Worm (Caenorhabditis elegans) whole organism, late embryonic: ENCODE data around the gene snf-12.

Source experiments
- C08G9.2 ChIP-seq: sonication (generic microtip); optimal IDR thresholded peaks from 2 replicates; lab custom pipeline; 2016; ENCODE audit warnings: mild to moderate bottlenecking, missing genetic modification characterization, moderate library complexity, missing compliant biosample characterization
- F13H6.1 ChIP-seq: sonication (generic microtip); optimal IDR thresholded peaks from 2 replicates; lab custom pipeline; 2016; ENCODE audit warnings: missing genetic modification characterization, missing compliant biosample characterization
- K02D7.2 ChIP-seq: sonication (generic microtip); optimal IDR thresholded peaks from 2 replicates; lab custom pipeline; 2017; ENCODE audit warnings: mild to moderate bottlenecking, missing genetic modification characterization, missing compliant biosample characterization
- T23F11.4 ChIP-seq: fragments of 200-800 bp; sonication (Bioruptor generic); optimal IDR thresholded peaks from 2 replicates; lab custom pipeline; 2018; ENCODE audit warnings: mild to moderate bottlenecking, missing genetic modification characterization, missing compliant biosample characterization
- ahr-1 ChIP-seq: sonication (generic microtip); optimal IDR thresholded peaks from 2 replicates; lab custom pipeline; 2016; ENCODE audit warnings: missing genetic modification characterization, missing compliant biosample characterization
- ama-1 ChIP-seq: fragments of 150-350 bp; optimal IDR thresholded peaks from 2 replicates; lab custom pipeline; 2014
- ceh-14 ChIP-seq: sonication (generic microtip); optimal IDR thresholded peaks from 2 replicates; lab custom pipeline; 2016; ENCODE audit warnings: missing genotype, missing genetic modification characterization, missing compliant biosample characterization
- ceh-19 ChIP-seq: fragments of 200-800 bp; sonication (Bioruptor generic); optimal IDR thresholded peaks from 2 replicates; lab custom pipeline; 2018; ENCODE audit warnings: mild to moderate bottlenecking, missing genetic modification characterization, missing compliant biosample characterization
- ceh-31 ChIP-seq: sonication (generic microtip); optimal IDR thresholded peaks from 2 replicates; lab custom pipeline; 2016; ENCODE audit warnings: missing genetic modification characterization, missing compliant biosample characterization
- ceh-34 ChIP-seq: sonication (generic microtip); optimal IDR thresholded peaks from 2 replicates; lab custom pipeline; 2016; ENCODE audit warnings: mild to moderate bottlenecking, missing genetic modification characterization, missing compliant biosample characterization
- ceh-45 ChIP-seq: fragments of 200-800 bp; sonication (Bioruptor generic); IDR thresholded peaks from 2 replicates; pipeline ENCODE4 v1.3.6; 2022; ENCODE audit warnings: missing genetic modification reagents, missing genetic modification characterization, missing compliant biosample characterization
- ceh-6 ChIP-seq: fragments of 200-800 bp; sonication (Bioruptor generic); optimal IDR thresholded peaks from 2 replicates; lab custom pipeline; 2018; ENCODE audit warnings: mild to moderate bottlenecking, missing genetic modification characterization, missing compliant biosample characterization
- che-1 ChIP-seq: sonication (generic microtip); optimal IDR thresholded peaks from 2 replicates; lab custom pipeline; 2016; ENCODE audit warnings: mild to moderate bottlenecking, missing genetic modification characterization, missing compliant biosample characterization
- dve-1 ChIP-seq: sonication (generic microtip); optimal IDR thresholded peaks from 2 replicates; lab custom pipeline; 2017; ENCODE audit warnings: antibody characterized with exemption, mild to moderate bottlenecking, missing genetic modification characterization, missing compliant biosample characterization
- elt-2 ChIP-seq: sonication (generic microtip); optimal IDR thresholded peaks from 2 replicates; lab custom pipeline; 2016; ENCODE audit warnings: missing genetic modification reagents, missing genetic modification characterization, missing compliant biosample characterization
- elt-4 ChIP-seq: sonication (generic microtip); optimal IDR thresholded peaks from 2 replicates; lab custom pipeline; 2016; ENCODE audit warnings: missing genetic modification characterization, missing compliant biosample characterization
- ets-4 ChIP-seq: sonication (generic microtip); optimal IDR thresholded peaks from 2 replicates; lab custom pipeline; 2016; ENCODE audit warnings: missing genetic modification characterization, missing compliant biosample characterization
- eyg-1 ChIP-seq: sonication (generic microtip); optimal IDR thresholded peaks from 2 replicates; lab custom pipeline; 2016; ENCODE audit warnings: missing genotype, missing genetic modification characterization, missing compliant biosample characterization
- fkh-10 ChIP-seq: fragments of 150-350 bp; optimal IDR thresholded peaks from 2 replicates; lab custom pipeline; 2014; ENCODE audit warnings: missing biosample characterization, missing genetic modification reagents, missing genetic modification characterization
- fkh-6 ChIP-seq: sonication (generic microtip); optimal IDR thresholded peaks from 2 replicates; lab custom pipeline; 2016; ENCODE audit warnings: missing genetic modification characterization, missing compliant biosample characterization
- gmeb-2 ChIP-seq: sonication (generic microtip); optimal IDR thresholded peaks from 2 replicates; lab custom pipeline; 2016; ENCODE audit warnings: missing genetic modification characterization, inconsistent platforms, missing compliant biosample characterization
- hlh-15 ChIP-seq: sonication (generic microtip); optimal IDR thresholded peaks from 2 replicates; lab custom pipeline; 2016; ENCODE audit warnings: missing genetic modification characterization, missing compliant biosample characterization
- hlh-30 ChIP-seq: sonication (generic microtip); optimal IDR thresholded peaks from 2 replicates; lab custom pipeline; 2017; ENCODE audit warnings: antibody characterized with exemption, missing genetic modification characterization, missing compliant biosample characterization; ENCODE audit not compliant: insufficient read depth
- lin-11 ChIP-seq: fragments of 200-800 bp; sonication (Bioruptor generic); optimal IDR thresholded peaks from 2 replicates; lab custom pipeline; 2018; ENCODE audit warnings: mild to moderate bottlenecking, missing genetic modification characterization, missing compliant biosample characterization
- mec-3 ChIP-seq: sonication (generic microtip); optimal IDR thresholded peaks from 2 replicates; lab custom pipeline; 2016; ENCODE audit warnings: borderline replicate concordance, missing genetic modification characterization, missing compliant biosample characterization
- odd-2 ChIP-seq: sonication (generic microtip); optimal IDR thresholded peaks from 2 replicates; lab custom pipeline; 2017; ENCODE audit warnings: antibody characterized with exemption, mild to moderate bottlenecking, missing genetic modification characterization, missing compliant biosample characterization
- pag-3 ChIP-seq: sonication (generic microtip); optimal IDR thresholded peaks from 2 replicates; lab custom pipeline; 2016; ENCODE audit warnings: missing compliant biosample characterization, missing genetic modification characterization, borderline replicate concordance
- pha-2 ChIP-seq: sonication (generic microtip); optimal IDR thresholded peaks from 2 replicates; lab custom pipeline; 2017; ENCODE audit warnings: mild to moderate bottlenecking, missing genetic modification characterization, missing compliant biosample characterization
- pha-4 ChIP-seq: fragments of 150-350 bp; optimal IDR thresholded peaks from 2 replicates; lab custom pipeline; 2018; ENCODE audit warnings: missing biosample characterization, missing genetic modification reagents, missing genetic modification characterization
- pqm-1 ChIP-seq: sonication (generic microtip); optimal IDR thresholded peaks from 2 replicates; lab custom pipeline; 2016; ENCODE audit warnings: missing genetic modification characterization, missing compliant biosample characterization
- pros-1 ChIP-seq: fragments of 150-350 bp; optimal IDR thresholded peaks from 2 replicates; lab custom pipeline; 2014; ENCODE audit warnings: missing biosample characterization, missing genetic modification reagents, missing genetic modification characterization
- sox-2 ChIP-seq: fragments of 200-800 bp; sonication (Bioruptor generic); IDR thresholded peaks from 2 replicates; pipeline ENCODE4 v1.3.6; 2022; ENCODE audit warnings: missing genetic modification reagents, missing genetic modification characterization, missing compliant biosample characterization
- sox-4 ChIP-seq: sonication (generic microtip); optimal IDR thresholded peaks from 2 replicates; lab custom pipeline; 2017; ENCODE audit warnings: mild to moderate bottlenecking, missing genetic modification characterization, inconsistent platforms, missing compliant biosample characterization
- syd-9 ChIP-seq: sonication (generic microtip); optimal IDR thresholded peaks from 2 replicates; lab custom pipeline; 2016; ENCODE audit warnings: mild to moderate bottlenecking, missing genetic modification characterization, moderate library complexity, missing compliant biosample characterization
- tbx-2 ChIP-seq: sonication (generic microtip); optimal IDR thresholded peaks from 2 replicates; lab custom pipeline; 2016; ENCODE audit warnings: missing genetic modification characterization, missing compliant biosample characterization
- tbx-7 ChIP-seq: sonication (generic microtip); optimal IDR thresholded peaks from 2 replicates; lab custom pipeline; 2016; ENCODE audit warnings: missing genotype, missing genetic modification characterization, missing compliant biosample characterization
- ttx-3 ChIP-seq: sonication (generic microtip); optimal IDR thresholded peaks from 2 replicates; lab custom pipeline; 2016; ENCODE audit warnings: missing genetic modification reagents, missing genetic modification characterization, missing compliant biosample characterization
- unc-3 ChIP-seq, 2 experiments: fragments of 200-800 bp in 1 of 2; sonication (Bioruptor generic) in 1 of 2; sonication (generic microtip) in 1 of 2; conservative IDR thresholded peaks in 1 of 2; optimal IDR thresholded peaks in 1 of 2; 2 replicates each; pipeline versions ENCODE4 v1.3.6 to Lab custom; 2016 to 2022; ENCODE audit warnings: missing compliant biosample characterization in 2 of 2, missing genetic modification characterization in 2 of 2, missing genetic modification reagents in 1 of 2
- unc-42 ChIP-seq: sonication (generic microtip); optimal IDR thresholded peaks from 2 replicates; lab custom pipeline; 2016; ENCODE audit warnings: missing genotype, missing genetic modification characterization, missing compliant biosample characterization

Gene snf-12

DNA sequence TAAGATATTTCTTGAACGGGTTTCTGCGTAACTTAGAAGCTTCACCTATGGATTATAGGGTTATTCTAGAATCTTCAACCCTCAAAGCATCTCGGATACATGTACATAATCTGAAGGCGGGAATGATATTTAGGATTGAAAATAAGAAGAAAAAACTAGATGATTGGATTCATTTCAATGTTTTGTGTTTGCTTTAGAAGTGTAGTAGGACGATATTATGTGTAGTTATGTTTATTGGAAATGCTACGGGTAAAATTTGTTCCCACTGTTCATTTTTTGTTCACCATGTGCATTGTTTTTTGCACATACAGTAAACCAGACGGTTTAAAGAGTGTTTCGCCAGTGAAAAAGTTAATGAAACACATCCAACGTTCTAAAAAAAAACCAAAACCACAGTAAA is 17.8 kb upstream of the snf-12 start:
- TF ChIP-seq C08G9.2 (tag; lab: Kevin White, UChicago) (no peak), gmeb-2 (tag; lab: Kevin White, UChicago) (no peak), K02D7.2 (tag; lab: Kevin White, UChicago) (no peak)

DNA sequence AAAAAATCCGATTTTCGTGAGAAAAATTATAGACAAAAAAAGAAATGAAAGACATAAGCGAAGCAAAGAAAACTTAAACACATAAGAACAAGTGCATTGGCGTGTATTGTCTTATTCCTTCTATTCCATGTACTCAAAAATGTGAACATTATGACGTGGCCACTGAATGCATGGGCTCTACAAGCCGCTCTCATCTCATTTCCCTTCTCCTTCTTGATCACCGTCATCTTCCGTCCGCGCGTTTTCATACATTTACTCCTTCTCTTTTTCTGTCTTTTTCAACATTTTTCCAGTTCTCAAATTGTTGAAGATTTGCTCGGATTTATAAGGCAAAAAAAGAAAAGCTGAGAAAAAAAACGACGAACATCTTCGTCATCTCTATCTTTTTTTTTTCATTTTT is 14.8 kb upstream of the snf-12 start:
- no peak for TF ChIP-seq sox-2
- no peak for TF ChIP-seq tbx-7 (tag; lab: Kevin White, UChicago)
- TF ChIP-seq elt-4, result no peak
- TF ChIP-seq dve-1 (tag; lab: Kevin White, UChicago), result no peak
- TF ChIP-seq hlh-15 (tag; lab: Kevin White, UChicago), result no peak
- TF ChIP-seq lin-11 (tag; lab: Kevin White, UChicago), result no peak
- no peak for TF ChIP-seq unc-42 (tag; lab: Kevin White, UChicago)
- TF ChIP-seq F13H6.1 (tag; lab: Kevin White, UChicago), result no peak
- TF ChIP-seq ceh-31, result no peak
- no peak for TF ChIP-seq sox-4 (tag; lab: Kevin White, UChicago)
- TF ChIP-seq ceh-45 (GFP tag; lab: Robert Waterston, UW), result no peak
- TF ChIP-seq pros-1 (tag; lab: Kevin White, UChicago), result no peak
- no peak for TF ChIP-seq odd-2 (tag; lab: Kevin White, UChicago)

DNA sequence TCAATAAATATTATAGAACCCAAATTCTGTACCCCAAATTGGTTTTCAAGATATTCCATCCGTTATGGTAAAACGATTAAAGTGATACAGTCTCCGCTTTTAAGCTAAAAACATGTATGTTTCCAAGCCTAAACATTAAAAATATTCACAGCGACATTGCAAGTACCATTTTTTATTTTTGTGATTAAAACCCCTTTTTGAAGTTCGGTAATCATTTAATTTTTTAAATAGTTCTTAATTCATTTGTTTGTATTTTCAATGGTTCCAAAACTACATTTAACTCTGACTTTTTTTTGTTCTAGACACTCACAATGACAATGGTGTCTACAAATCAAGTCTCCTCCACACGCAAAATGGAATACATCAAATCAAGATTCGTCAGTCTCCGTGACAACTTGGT is 13.8 kb upstream of the snf-12 start, which contains the start of gene T25B6.4:
Gene T25B6.4, plus strand, starts transcription at position 301 of the 400 bp plus-strand sequence.
- TF ChIP-seq eyg-1, result no peak
- no peak for TF ChIP-seq ama-1
- no peak for TF ChIP-seq ceh-6 (GFP tag; lab: Kevin White, UChicago)
- no peak for TF ChIP-seq ceh-34
- TF ChIP-seq elt-2 (tag; lab: Kevin White, UChicago), result no peak
- no peak for TF ChIP-seq ceh-45 (GFP tag; lab: Robert Waterston, UW)
- no peak for TF ChIP-seq sox-2
- TF ChIP-seq pqm-1 (tag; lab: Kevin White, UChicago), result no peak
- no peak for TF ChIP-seq gmeb-2 (tag; lab: Kevin White, UChicago)
- TF ChIP-seq sox-4 (tag; lab: Kevin White, UChicago), result no peak
- no peak for TF ChIP-seq ahr-1 (tag; lab: Kevin White, UChicago)

DNA sequence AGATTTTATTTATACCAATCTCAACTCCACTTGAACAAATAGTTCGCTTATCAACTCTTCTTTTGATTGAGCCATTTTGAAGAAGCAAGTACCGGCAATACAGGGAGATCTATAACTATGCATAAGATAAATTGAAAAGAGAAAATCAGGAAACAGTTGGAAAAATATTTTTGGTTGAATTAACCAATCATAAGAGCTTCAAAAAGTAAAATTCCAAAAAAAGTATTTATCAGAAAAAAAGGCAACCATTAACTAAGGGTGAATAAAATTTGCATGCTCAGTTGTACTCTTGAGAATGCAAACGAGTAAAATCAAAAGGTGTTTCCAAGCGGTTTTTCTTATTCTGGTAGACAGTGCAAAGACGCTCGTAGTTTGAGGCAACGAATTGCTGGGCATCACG is 7.6 kb upstream of the snf-12 start, which contains the start of gene T25B6.5:
Gene T25B6.5, minus strand, starts transcription at position 101 of the 400 bp plus-strand sequence.
- TF ChIP-seq fkh-10 (GFP tag; lab: Kevin White, UChicago) (no peak), ceh-14 (tag; lab: Kevin White, UChicago) (no peak), T23F11.4 (GFP tag; lab: Kevin White, UChicago) (no peak), fkh-6 (no peak), tbx-7 (tag; lab: Kevin White, UChicago) (no peak), pha-4 (tag; lab: Kevin White, UChicago) (no peak), unc-3 (GFP tag; conservative IDR thresholded peaks at IDR 0.05; lab: Robert Waterston, UW) (no peak), unc-3 (tag; optimal IDR thresholded peaks at IDR 0.05; lab: Kevin White, UChicago) (no peak), eyg-1 (no peak), pqm-1 (tag; lab: Kevin White, UChicago) (no peak), ttx-3 (tag; lab: Kevin White, UChicago) (no peak), elt-4 (no peak), pag-3 (tag; lab: Kevin White, UChicago) (no peak), ets-4 (tag; lab: Kevin White, UChicago) (no peak), syd-9 (tag; lab: Kevin White, UChicago) (no peak), mec-3 (tag; lab: Kevin White, UChicago) (no peak)

DNA sequence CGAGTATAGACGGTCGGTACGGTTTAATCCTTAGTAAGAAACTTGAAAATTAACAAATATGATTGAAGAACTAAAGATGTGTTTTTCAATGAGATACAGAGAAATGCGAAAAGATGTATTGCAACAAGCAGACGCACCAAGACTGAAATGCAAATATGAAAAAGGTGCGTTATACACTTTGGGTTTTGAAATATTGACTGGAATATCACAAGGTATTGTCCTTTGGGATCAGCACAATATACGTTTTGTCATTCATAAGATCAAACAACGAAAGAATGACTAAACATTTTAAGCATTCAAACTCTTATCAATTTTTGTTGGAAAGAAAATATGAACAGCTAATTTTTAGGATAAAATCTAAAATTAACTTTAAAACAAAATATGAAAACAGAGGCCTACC is 6.5 kb upstream of the snf-12 start, which contains the start of gene T25B6.6:
Gene T25B6.6, minus strand, starts transcription at position 101 of the 400 bp plus-strand sequence.
- TF ChIP-seq sox-4 (tag; lab: Kevin White, UChicago) (no peak), tbx-2 (tag; lab: Kevin White, UChicago) (no peak), hlh-30 (tag; lab: Kevin White, UChicago) (no peak), pha-2 (no peak), che-1 (tag; lab: Kevin White, UChicago) (no peak), ceh-19 (GFP tag; lab: Kevin White, UChicago) (no peak), sox-2 (no peak), fkh-10 (GFP tag; lab: Kevin White, UChicago) (no peak), pha-4 (tag; lab: Kevin White, UChicago) (no peak)
